Worm (Caenorhabditis elegans): ENCODE results near the gene F36H5.4.
A peak's percentile ranks its signal among the peaks of the same experiment; 100 is the strongest.

DNA sequence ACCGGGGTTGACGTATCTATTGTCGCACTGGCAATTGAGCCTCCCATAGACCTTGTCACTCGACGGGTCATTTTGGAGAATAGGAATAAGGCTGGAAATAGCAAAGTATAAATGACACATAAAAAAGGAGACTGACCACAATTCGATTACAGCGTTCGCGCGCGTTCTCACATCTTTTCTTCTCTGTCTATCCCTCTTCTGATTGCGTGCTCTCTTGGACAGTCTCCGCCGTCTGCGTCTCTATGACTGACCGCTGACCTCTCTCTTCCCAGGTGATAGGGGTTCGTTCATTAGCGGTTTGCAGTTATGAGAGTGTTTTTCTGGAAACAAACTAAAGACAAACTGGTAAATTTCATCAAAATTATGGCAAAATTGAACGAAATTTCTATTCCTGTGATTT lies 25.3 kb upstream of the F36H5.4 start, which contains the start of gene ceh-83:
- TF ChIP-seq fkh-10 (GFP tag; optimal IDR thresholded peaks at IDR 0.05): no peak
- TF ChIP-seq nhr-47 (tag; optimal IDR thresholded peaks at IDR 0.05): no peak
- TF ChIP-seq unc-62 (GFP tag; optimal IDR thresholded peaks at IDR 0.05): no peak
- no peak for TF ChIP-seq nhr-28 (tag; optimal IDR thresholded peaks at IDR 0.05)
- TF ChIP-seq rnt-1 (tag; optimal IDR thresholded peaks at IDR 0.05): peak; percentile 50
- TF ChIP-seq fos-1 (tag; optimal IDR thresholded peaks at IDR 0.05): no peak
- TF ChIP-seq ces-1 (GFP tag; optimal IDR thresholded peaks at IDR 0.05): no peak
- no peak for TF ChIP-seq lin-15B (tag; optimal IDR thresholded peaks at IDR 0.05)

All from whole organism, L1 larva.